Fruit fly (Drosophila melanogaster): ENCODE measurements around the gene CG4660.
A peak's percentile ranks its signal among the peaks of the same experiment; 100 is the strongest.

Gene CG4660

dm6 chrX:6066316-6066715 is 14.9 kb downstream of the CG4660 start, which contains the start of gene CG43115:
Gene CG43115 (minus strand): TSS chrX:6066416.
- no peak for TF ChIP-seq CG17801 (GFP tag; optimal IDR thresholded peaks at IDR 0.05; ENCODE audit: partially characterized antibody)

dm6 chrX:6064508-6064907 is 16.7 kb downstream of the CG4660 start:
- no peak for TF ChIP-seq CG17801 (GFP tag; optimal IDR thresholded peaks at IDR 0.05; ENCODE audit: partially characterized antibody)

dm6 chrX:6062160-6062559 is 19.0 kb downstream of the CG4660 start:
- TF ChIP-seq CG17801 (GFP tag; optimal IDR thresholded peaks at IDR 0.05; ENCODE audit: partially characterized antibody): no peak

dm6 chrX:6059135-6059824 is 21.9 kb downstream of the CG4660 start:
- no peak for TF ChIP-seq CG17801 (GFP tag; optimal IDR thresholded peaks at IDR 0.05; ENCODE audit: partially characterized antibody)

dm6 chrX:6054031-6054430 is 27.1 kb downstream of the CG4660 start:
- TF ChIP-seq CG17801 (GFP tag; optimal IDR thresholded peaks at IDR 0.05; ENCODE audit: partially characterized antibody): no peak

- no peak for TF ChIP-seq CG17801 (GFP tag; optimal IDR thresholded peaks at IDR 0.05; ENCODE audit: partially characterized antibody)
Measured at dm6 chrX:6052855-6053254, 28.3 kb downstream of the CG4660 start.

- TF ChIP-seq CG17801 (GFP tag; optimal IDR thresholded peaks at IDR 0.05; ENCODE audit: partially characterized antibody): peak; percentile 35
Measured at dm6 chrX:6050935-6051656, 30.1 kb downstream of the CG4660 start.

- TF ChIP-seq CG17801 (GFP tag; optimal IDR thresholded peaks at IDR 0.05; ENCODE audit: partially characterized antibody): no peak
Measured at dm6 chrX:6050282-6050934, 30.8 kb downstream of the CG4660 start, which contains the start of gene CG5921. Gene CG5921 (plus strand): TSS chrX:6050828.

- TF ChIP-seq CG17801 (GFP tag; optimal IDR thresholded peaks at IDR 0.05; ENCODE audit: partially characterized antibody): no peak
Measured at dm6 chrX:6039431-6040016, 41.6 kb downstream of the CG4660 start, which contains the start of gene CG5937. Gene CG5937 (plus strand): TSS chrX:6040005.

dm6 chrX:6037180-6037946 is 43.8 kb downstream of the CG4660 start, which contains the start of the genes rux and MCTS1:
Gene rux (minus strand): TSS chrX:6037800.
Gene MCTS1 (plus strand): TSS chrX:6037892.
- peak; percentile 24 for TF ChIP-seq CG17801 (GFP tag; optimal IDR thresholded peaks at IDR 0.05; ENCODE audit: partially characterized antibody)

- no peak for TF ChIP-seq CG17801 (GFP tag; optimal IDR thresholded peaks at IDR 0.05; ENCODE audit: partially characterized antibody)
Measured at dm6 chrX:6035359-6035758, 45.8 kb downstream of the CG4660 start.

dm6 chrX:6034741-6035140 is 46.4 kb downstream of the CG4660 start:
- TF ChIP-seq CG17801 (GFP tag; optimal IDR thresholded peaks at IDR 0.05; ENCODE audit: partially characterized antibody): no peak

- no peak for TF ChIP-seq CG17801 (GFP tag; optimal IDR thresholded peaks at IDR 0.05; ENCODE audit: partially characterized antibody)
Measured at dm6 chrX:6032826-6033225, 48.3 kb downstream of the CG4660 start.

- TF ChIP-seq CG17801 (GFP tag; optimal IDR thresholded peaks at IDR 0.05; ENCODE audit: partially characterized antibody): no peak
Measured at dm6 chrX:6031692-6032091, 49.5 kb downstream of the CG4660 start.
